Fruit fly (Drosophila melanogaster): ENCODE measurements around the gene Drsl3.

Gene Drsl3

DNA sequence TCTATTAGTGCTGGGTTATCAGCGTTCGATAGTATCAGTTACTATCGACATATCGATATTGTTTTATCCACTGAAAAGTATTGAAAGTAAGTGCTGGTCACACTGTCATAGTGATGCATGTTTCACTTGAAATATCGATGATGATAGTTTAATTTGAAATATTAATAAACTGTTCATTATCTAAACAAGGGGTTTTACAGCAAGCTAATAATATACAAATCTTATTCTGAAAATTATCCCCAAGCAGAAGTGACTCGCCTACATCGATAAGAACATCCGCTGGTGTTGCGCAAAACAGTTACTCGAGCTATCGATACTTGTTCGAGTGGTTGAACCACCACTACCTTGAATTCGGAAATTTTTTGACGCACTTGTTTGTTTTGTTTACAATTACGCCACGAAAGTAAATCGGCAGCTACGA is 4.4 kb downstream of the Drsl3 start, which contains the start of the genes PIG-C, CG12016 and Dpm2 (continued):
- TF ChIP-seq danr (GFP tag; IDR thresholded peaks at IDR 0.05) (no peak), Dll (GFP tag; IDR thresholded peaks at IDR 0.05; ENCODE audit: partially characterized antibody) (peak; percentile 98), CG10543 (GFP tag; optimal IDR thresholded peaks at IDR 0.05) (peak; percentile 76), row (GFP tag; IDR thresholded peaks at IDR 0.05) (peak; percentile 94), CG8089 (GFP tag; optimal IDR thresholded peaks at IDR 0.05) (peak; percentile 36), cwo (GFP tag; optimal IDR thresholded peaks at IDR 0.05) (no peak), CkIIα-i1 (GFP tag; IDR thresholded peaks at IDR 0.05) (no peak), nerfin-2 (GFP tag; IDR thresholded peaks at IDR 0.05; ENCODE audit: partially characterized antibody) (peak; percentile 92), CG33557 (GFP tag; optimal IDR thresholded peaks at IDR 0.05) (peak; percentile 53), CG11247 (GFP tag; IDR thresholded peaks at IDR 0.05) (peak; percentile 70), Dp (GFP tag; optimal IDR thresholded peaks at IDR 0.05) (peak; percentile 54), Side (GFP tag; optimal IDR thresholded peaks at IDR 0.05) (peak; percentile 53), wek (GFP tag; optimal IDR thresholded peaks at IDR 0.05) (no peak), CG9817 (tag; optimal IDR thresholded peaks at IDR 0.05) (peak; percentile 79), croc (GFP tag; conservative IDR thresholded peaks at IDR 0.05) (peak; percentile 58), CG11085 (GFP tag; IDR thresholded peaks at IDR 0.05) (peak; percentile 54), gfzf (GFP tag; optimal IDR thresholded peaks at IDR 0.05) (peak; percentile 68), Myb (GFP tag; optimal IDR thresholded peaks at IDR 0.05) (peak; percentile 63), BEAF-32 (GFP tag; optimal IDR thresholded peaks at IDR 0.05) (peak; percentile 100), Dbx (GFP tag; IDR thresholded peaks at IDR 0.05) (peak; percentile 74), gcm (GFP tag; optimal IDR thresholded peaks at IDR 0.05) (peak; percentile 50), CG7928 (GFP tag; optimal IDR thresholded peaks at IDR 0.05) (peak; percentile 38), HmgD (GFP tag; optimal IDR thresholded peaks at IDR 0.05) (peak; percentile 74), CG10431 (GFP tag; optimal IDR thresholded peaks at IDR 0.05) (no peak), zfh1 (GFP tag; IDR thresholded peaks at IDR 0.05) (peak; percentile 51; the same call in 1 of the 3 replicates), oc (tag; optimal IDR thresholded peaks at IDR 0.05) (no peak), CG18262 (tag; optimal IDR thresholded peaks at IDR 0.05) (peak; percentile 55), hbn (GFP tag; IDR thresholded peaks at IDR 0.05; ENCODE audit: partially characterized antibody) (peak; percentile 95), CG15269 (tag; optimal IDR thresholded peaks at IDR 0.05) (peak; percentile 55), CG7372 (GFP tag; IDR thresholded peaks at IDR 0.05) (peak; percentile 65), CG14050 (GFP tag; IDR thresholded peaks at IDR 0.05) (0 out of 3 replicates have a peak, but pooled peaks have one; percentile 28), dmrt11E (tag; optimal IDR thresholded peaks at IDR 0.05) (peak; percentile 43), CG5180 (GFP tag; optimal IDR thresholded peaks at IDR 0.05) (no peak), Atf6 (GFP tag; IDR thresholded peaks at IDR 0.05) (0 out of 2 replicates have a peak, but pooled peaks have one; percentile 19), chm (GFP tag; IDR thresholded peaks at IDR 0.05) (no peak), CG1602 (GFP tag; optimal IDR thresholded peaks at IDR 0.05) (peak; percentile 59), YL-1 (GFP tag; optimal IDR thresholded peaks at IDR 0.05) (peak; percentile 38), Jarid2 (GFP tag; optimal IDR thresholded peaks at IDR 0.05) (no peak), lab (GFP tag; optimal IDR thresholded peaks at IDR 0.05) (peak; percentile 68), CG10462 (GFP tag; optimal IDR thresholded peaks at IDR 0.05) (peak; percentile 49), ATbp (GFP tag; optimal IDR thresholded peaks at IDR 0.05) (no peak), bbx (GFP tag; IDR thresholded peaks at IDR 0.05; ENCODE audit: partially characterized antibody) (peak; percentile 95), CG17328 (GFP tag; IDR thresholded peaks at IDR 0.05) (0 out of 2 replicates have a peak, but pooled peaks have one; percentile 28), CG10274 (GFP tag; optimal IDR thresholded peaks at IDR 0.05) (no peak), CG12769 (tag; optimal IDR thresholded peaks at IDR 0.05) (peak; percentile 53), rib (GFP tag; IDR thresholded peaks at IDR 0.05) (no peak), hb (GFP tag; IDR thresholded peaks at IDR 0.05; ENCODE audit: partially characterized antibody) (peak; percentile 96), onecut (GFP tag; IDR thresholded peaks at IDR 0.05) (0 out of 2 replicates have a peak, but pooled peaks have one; percentile 7), dmrt99B (tag; optimal IDR thresholded peaks at IDR 0.05) (no peak)
